Worm (Caenorhabditis elegans) whole organism, mixed stage, embryonic: ENCODE data around the gene M01B2.10.

ENCODE experiments used
- bed-3 ChIP-seq: fragments of 200-800 bp; sonication (Bioruptor generic); optimal IDR thresholded peaks from 3 replicates; lab custom pipeline; 2018; ENCODE audit warnings: mild to moderate bottlenecking, missing genetic modification characterization, moderate library complexity, missing compliant biosample characterization
- ceh-83 ChIP-seq: fragments of 200-800 bp; sonication (Bioruptor generic); optimal IDR thresholded peaks from 2 replicates; lab custom pipeline; 2018; ENCODE audit warnings: mild to moderate bottlenecking, missing genetic modification characterization, missing compliant biosample characterization
- ces-1 ChIP-seq: fragments of 150-350 bp; optimal IDR thresholded peaks from 2 replicates; lab custom pipeline; 2014; ENCODE audit warnings: missing biosample characterization, missing genetic modification reagents, missing genetic modification characterization
- elt-3 ChIP-seq: fragments of 150-350 bp; optimal IDR thresholded peaks from 2 replicates; lab custom pipeline; 2014; ENCODE audit warnings: missing biosample characterization, missing genetic modification characterization
- lin-13 ChIP-seq: fragments of 150-350 bp; optimal IDR thresholded peaks from 2 replicates; lab custom pipeline; 2014; ENCODE audit warnings: missing biosample characterization, missing genetic modification characterization
- mab-5 ChIP-seq: fragments of 150-350 bp; optimal IDR thresholded peaks from 2 replicates; lab custom pipeline; 2014; ENCODE audit warnings: missing biosample characterization, missing genetic modification characterization
- mep-1 ChIP-seq: fragments of 150-350 bp; optimal IDR thresholded peaks from 2 replicates; lab custom pipeline; 2017; ENCODE audit warnings: missing biosample characterization, missing genetic modification reagents, missing genetic modification characterization, inconsistent platforms
- nhr-237 ChIP-seq: fragments of 150-350 bp; optimal IDR thresholded peaks from 2 replicates; lab custom pipeline; 2014; ENCODE audit warnings: missing biosample characterization, missing genetic modification characterization
- pha-4 ChIP-seq: fragments of 150-350 bp; optimal IDR thresholded peaks from 2 replicates; lab custom pipeline; 2018; ENCODE audit warnings: missing biosample characterization, missing genetic modification reagents, missing genetic modification characterization
- unc-62 ChIP-seq: fragments of 150-350 bp; optimal IDR thresholded peaks from 2 replicates; lab custom pipeline; 2014; ENCODE audit warnings: missing biosample characterization, missing genetic modification reagents, missing genetic modification characterization

DNA sequence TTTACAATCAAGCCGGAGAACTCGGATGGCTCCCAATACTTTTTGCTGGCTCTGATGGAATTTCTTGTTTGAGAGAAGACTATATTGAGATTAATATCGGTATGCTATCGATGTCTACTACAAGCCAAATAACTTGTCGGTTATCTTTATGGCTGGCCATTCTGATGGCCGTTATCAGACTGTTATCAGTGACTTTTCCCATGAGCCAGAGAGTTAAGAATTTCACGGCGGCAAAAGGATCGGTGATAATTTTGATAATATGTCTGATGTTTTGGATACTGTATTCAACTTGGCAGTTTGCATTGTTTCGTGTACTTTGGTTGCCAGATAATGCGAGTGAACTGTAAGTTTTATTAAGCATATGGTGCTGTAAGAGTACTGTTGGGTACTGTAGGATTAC, 36.0 kb downstream of the M01B2.10 start:
- no peak for TF ChIP-seq elt-3 (tag; lab: Kevin White, UChicago)
- no peak for TF ChIP-seq mep-1 (tag; lab: Kevin White, UChicago)
- TF ChIP-seq ceh-83, result no peak
- no peak for TF ChIP-seq bed-3 (GFP tag; lab: Kevin White, UChicago)
- no peak for TF ChIP-seq mab-5 (tag; lab: Kevin White, UChicago)
- no peak for TF ChIP-seq ces-1 (GFP tag; lab: Kevin White, UChicago)
- TF ChIP-seq unc-62 (GFP tag; lab: Kevin White, UChicago), result no peak
- no peak for TF ChIP-seq nhr-237 (tag; lab: Kevin White, UChicago)
- no peak for TF ChIP-seq pha-4 (tag; lab: Kevin White, UChicago)
- no peak for TF ChIP-seq lin-13
